Worm (Caenorhabditis elegans): ENCODE measurements around the gene neg-1.

DNA sequence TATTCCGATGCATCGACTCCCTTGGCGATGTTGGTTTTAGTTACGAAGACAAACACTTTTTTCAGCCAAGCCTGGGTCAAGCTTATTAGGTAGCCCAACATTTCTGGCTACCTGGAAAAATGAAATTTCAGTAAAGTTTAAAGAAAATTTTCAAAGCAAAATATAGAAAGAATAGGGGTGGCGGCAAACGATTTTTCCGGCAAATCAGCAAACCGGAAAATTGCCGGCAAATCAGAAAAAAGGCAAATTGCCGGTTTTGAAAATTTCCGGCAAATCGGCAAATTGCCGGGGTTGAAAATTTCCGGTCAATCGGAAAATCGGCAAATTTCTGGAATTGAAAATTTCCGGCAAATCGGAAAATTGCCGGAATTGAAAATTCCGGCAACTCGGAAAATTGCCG is 2.9 kb upstream of the neg-1 start, which contains the start of gene F32D1.8:
- TF ChIP-seq pes-1 (GFP tag; IDR thresholded peaks at IDR 0.05) = no peak
- TF ChIP-seq hmbx-1 (tag; optimal IDR thresholded peaks at IDR 0.05) = no peak
- TF ChIP-seq flt-1 (GFP tag; IDR thresholded peaks at IDR 0.05) = no peak
- TF ChIP-seq ceh-36 (tag; optimal IDR thresholded peaks at IDR 0.05) = no peak
- no peak for TF ChIP-seq ama-1 (optimal IDR thresholded peaks at IDR 0.05)
- TF ChIP-seq ets-7 (tag; optimal IDR thresholded peaks at IDR 0.05) = no peak

Data from whole organism, early embryonic.